Fruit fly (Drosophila melanogaster) whole organism, prepupa: Measurements from ENCODE around the gene CG3552.
A peak's percentile ranks its signal among the peaks of the same experiment; 100 is the strongest.

Experiments used
- Blimp-1 ChIP-seq: fragments of 200-800 bp; sonication (Bioruptor generic); optimal IDR thresholded peaks from 3 replicates; lab custom pipeline; 2017; ENCODE audit warnings: missing biosample characterization, missing genetic modification characterization, mild to moderate bottlenecking, moderate library complexity, missing genetic modification reagents
- CG11294 ChIP-seq: fragments of 200-800 bp; sonication (Bioruptor generic); IDR thresholded peaks from 2 replicates; pipeline ENCODE4 v1.3.6; 2022; ENCODE audit warnings: missing biosample characterization, missing genetic modification characterization
- CG11902 ChIP-seq: fragments of 200-800 bp; sonication (Bioruptor generic); optimal IDR thresholded peaks from 3 replicates; lab custom pipeline; 2016; ENCODE audit warnings: missing biosample characterization, missing genetic modification characterization
- CG15336 ChIP-seq: fragments of 200-800 bp; sonication (Bioruptor generic); IDR thresholded peaks from 2 replicates; pipeline ENCODE4 v1.3.6; 2022; ENCODE audit warnings: missing biosample characterization, missing genetic modification characterization
- CG1621 ChIP-seq: fragments of 200-800 bp; sonication (Bioruptor generic); optimal IDR thresholded peaks from 3 replicates; lab custom pipeline; 2018; ENCODE audit warnings: missing biosample characterization, mild to moderate bottlenecking, missing genetic modification characterization
- CG16779 ChIP-seq: fragments of 200-800 bp; sonication (Bioruptor generic); optimal IDR thresholded peaks from 3 replicates; lab custom pipeline; 2017; ENCODE audit warnings: missing biosample characterization, mild to moderate bottlenecking, missing genetic modification characterization
- CG31627 ChIP-seq: fragments of 200-800 bp; sonication (Bioruptor generic); optimal IDR thresholded peaks from 3 replicates; lab custom pipeline; 2016; ENCODE audit warnings: missing biosample characterization, missing genetic modification characterization
- CG32006 ChIP-seq: fragments of 200-800 bp; sonication (Bioruptor generic); optimal IDR thresholded peaks from 3 replicates; lab custom pipeline; 2017; ENCODE audit warnings: missing biosample characterization, mild to moderate bottlenecking, missing genetic modification characterization
- CG34406 ChIP-seq: fragments of 200-800 bp; sonication (Bioruptor generic); optimal IDR thresholded peaks from 3 replicates; lab custom pipeline; 2016; ENCODE audit warnings: missing biosample characterization, missing genetic modification characterization
- CG3919 ChIP-seq: fragments of 200-800 bp; sonication (Bioruptor generic); optimal IDR thresholded peaks from 3 replicates; lab custom pipeline; 2016; ENCODE audit warnings: missing biosample characterization, missing genetic modification characterization
- CG6163 ChIP-seq: fragments of 200-800 bp; sonication (Bioruptor generic); IDR thresholded peaks from 3 replicates; pipeline ENCODE4 v1.3.6; 2022; ENCODE audit warnings: missing biosample characterization, missing genetic modification characterization
- CG6808 ChIP-seq: fragments of 200-800 bp; sonication (Bioruptor generic); optimal IDR thresholded peaks from 3 replicates; lab custom pipeline; 2017; ENCODE audit warnings: missing biosample characterization, missing genetic modification characterization, mild to moderate bottlenecking, moderate library complexity, missing genetic modification reagents
- CG6854 ChIP-seq: fragments of 200-800 bp; sonication (Bioruptor generic); optimal IDR thresholded peaks from 2 replicates; lab custom pipeline; 2017; ENCODE audit warnings: missing biosample characterization, mild to moderate bottlenecking, missing genetic modification characterization
- CG8119 ChIP-seq: fragments of 200-800 bp; sonication (Bioruptor generic); IDR thresholded peaks from 3 replicates; pipeline ENCODE4 v1.3.6; 2022; ENCODE audit warnings: missing biosample characterization, missing genetic modification characterization
- CG8319 ChIP-seq: fragments of 200-800 bp; sonication (Bioruptor generic); optimal IDR thresholded peaks from 3 replicates; lab custom pipeline; 2016; ENCODE audit warnings: missing biosample characterization, missing genetic modification characterization
- CG9139 ChIP-seq: fragments of 200-800 bp; sonication (Bioruptor generic); optimal IDR thresholded peaks from 3 replicates; lab custom pipeline; 2017; ENCODE audit warnings: missing biosample characterization, mild to moderate bottlenecking, missing genetic modification characterization
- Eip75B ChIP-seq: fragments of 200-800 bp; sonication (Bioruptor generic); optimal IDR thresholded peaks from 3 replicates; lab custom pipeline; 2016; ENCODE audit warnings: missing biosample characterization, missing genetic modification characterization
- Eip78C ChIP-seq: fragments of 200-800 bp; sonication (Bioruptor generic); peaks from one replicate; lab custom pipeline; 2016; ENCODE audit warnings: missing biosample characterization, missing genetic modification characterization
- Ets21C ChIP-seq: fragments of 200-800 bp; sonication (Bioruptor generic); optimal IDR thresholded peaks from 3 replicates; lab custom pipeline; 2016; ENCODE audit warnings: missing biosample characterization, missing genetic modification characterization
- Ets96B ChIP-seq: fragments of 200-800 bp; optimal IDR thresholded peaks from 2 replicates; lab custom pipeline; 2019; ENCODE audit warnings: missing biosample characterization, mild to moderate bottlenecking, missing genetic modification characterization, moderate library complexity
- Gug ChIP-seq: fragments of 200-800 bp; sonication (Bioruptor generic); IDR thresholded peaks from 2 replicates; pipeline ENCODE4 v1.3.6; 2022; ENCODE audit warnings: missing biosample characterization, missing genetic modification characterization
- Hr38 ChIP-seq: sonication (Bioruptor generic); optimal IDR thresholded peaks from 2 replicates; lab custom pipeline; 2016; ENCODE audit warnings: missing biosample characterization, missing genetic modification characterization
- Hr39 ChIP-seq: fragments of 200-800 bp; sonication (Bioruptor generic); optimal IDR thresholded peaks from 2 replicates; lab custom pipeline; 2016; ENCODE audit warnings: missing biosample characterization, missing genetic modification characterization
- Hr4 ChIP-seq: fragments of 200-800 bp; sonication (Bioruptor generic); optimal IDR thresholded peaks from 3 replicates; lab custom pipeline; 2016; ENCODE audit warnings: missing biosample characterization, missing genetic modification characterization
- Lpt ChIP-seq: fragments of 200-800 bp; sonication (Bioruptor generic); optimal IDR thresholded peaks from 3 replicates; lab custom pipeline; 2016; ENCODE audit warnings: missing biosample characterization, missing genetic modification characterization
- Met ChIP-seq: fragments of 200-800 bp; sonication (Bioruptor generic); optimal IDR thresholded peaks from 3 replicates; lab custom pipeline; 2016; ENCODE audit warnings: missing biosample characterization, missing genetic modification characterization
- Smox ChIP-seq: fragments of 200-800 bp; sonication (Bioruptor generic); optimal IDR thresholded peaks from 3 replicates; lab custom pipeline; 2016; ENCODE audit warnings: missing biosample characterization, missing genetic modification characterization
- Sox14 ChIP-seq: fragments of 200-800 bp; sonication (Bioruptor generic); optimal IDR thresholded peaks from 3 replicates; lab custom pipeline; 2016; ENCODE audit warnings: missing biosample characterization, missing genetic modification characterization
- achi ChIP-seq: fragments of 200-800 bp; sonication (Bioruptor generic); optimal IDR thresholded peaks from 3 replicates; lab custom pipeline; 2016; ENCODE audit warnings: missing biosample characterization, missing genetic modification characterization
- acj6 ChIP-seq: fragments of 200-800 bp; sonication (Bioruptor generic); optimal IDR thresholded peaks from 3 replicates; lab custom pipeline; 2016; ENCODE audit warnings: missing biosample characterization, missing genetic modification characterization
- dac ChIP-seq: fragments of 200-800 bp; sonication (Bioruptor generic); optimal IDR thresholded peaks from 2 replicates; lab custom pipeline; 2017; ENCODE audit warnings: missing biosample characterization, mild to moderate bottlenecking, missing genetic modification characterization
- dsx ChIP-seq: fragments of 200-800 bp; optimal IDR thresholded peaks from 3 replicates; lab custom pipeline; 2019; ENCODE audit warnings: missing biosample characterization, mild to moderate bottlenecking, missing genetic modification characterization, moderate library complexity; ENCODE audit not compliant: poor library complexity, severe bottlenecking
- eg ChIP-seq: fragments of 200-800 bp; sonication (Bioruptor generic); IDR thresholded peaks from 3 replicates; pipeline ENCODE4 v1.3.6; 2022; ENCODE audit warnings: missing biosample characterization, missing genetic modification characterization
- esn ChIP-seq: fragments of 200-800 bp; sonication (Bioruptor generic); optimal IDR thresholded peaks from 2 replicates; lab custom pipeline; 2016; ENCODE audit warnings: missing biosample characterization, mild to moderate bottlenecking, missing genetic modification characterization, moderate library complexity
- fkh ChIP-seq: fragments of 200-800 bp; sonication (Bioruptor generic); optimal IDR thresholded peaks from 3 replicates; lab custom pipeline; 2017; ENCODE audit warnings: missing biosample characterization, mild to moderate bottlenecking, missing genetic modification characterization, moderate library complexity
- lz ChIP-seq: fragments of 200-800 bp; sonication (Bioruptor generic); optimal IDR thresholded peaks from 3 replicates; lab custom pipeline; 2016; ENCODE audit warnings: missing biosample characterization, missing genetic modification characterization
- net ChIP-seq: fragments of 200-800 bp; sonication (Bioruptor generic); optimal IDR thresholded peaks from 3 replicates; lab custom pipeline; 2016; ENCODE audit warnings: missing biosample characterization, missing genetic modification characterization
- pdm3 ChIP-seq: fragments of 200-800 bp; sonication (Bioruptor generic); optimal IDR thresholded peaks from 3 replicates; lab custom pipeline; 2016; ENCODE audit warnings: missing biosample characterization, missing genetic modification characterization
- salr ChIP-seq, 2 experiments: fragments of 200-800 bp; sonication (Bioruptor generic); optimal IDR thresholded peaks; 3 replicates each; lab custom pipeline; 2016 to 2018; ENCODE audit warnings: missing biosample characterization in 2 of 2, missing genetic modification characterization in 2 of 2, mild to moderate bottlenecking in 1 of 2
- spab ChIP-seq: fragments of 200-800 bp; sonication (Bioruptor generic); optimal IDR thresholded peaks from 2 replicates; lab custom pipeline; 2017; ENCODE audit warnings: missing biosample characterization, mild to moderate bottlenecking, missing genetic modification characterization, missing genetic modification reagents
- ss ChIP-seq, 2 experiments: fragments of 200-800 bp; sonication (Bioruptor generic); optimal IDR thresholded peaks; 2 replicates in 1 of 2; 3 replicates in 1 of 2; lab custom pipeline; 2017 to 2018; ENCODE audit warnings: mild to moderate bottlenecking in 2 of 2, missing biosample characterization in 2 of 2, missing genetic modification characterization in 2 of 2, moderate library complexity in 1 of 2
- svp ChIP-seq: fragments of 200-800 bp; sonication (Bioruptor generic); peaks from one replicate; lab custom pipeline; 2016; ENCODE audit warnings: missing biosample characterization, missing genetic modification characterization
- vri ChIP-seq: fragments of 200-800 bp; sonication (Bioruptor generic); optimal IDR thresholded peaks from 3 replicates; lab custom pipeline; 2016; ENCODE audit warnings: missing biosample characterization, mild to moderate bottlenecking, missing genetic modification characterization

The CG3552 gene

DNA sequence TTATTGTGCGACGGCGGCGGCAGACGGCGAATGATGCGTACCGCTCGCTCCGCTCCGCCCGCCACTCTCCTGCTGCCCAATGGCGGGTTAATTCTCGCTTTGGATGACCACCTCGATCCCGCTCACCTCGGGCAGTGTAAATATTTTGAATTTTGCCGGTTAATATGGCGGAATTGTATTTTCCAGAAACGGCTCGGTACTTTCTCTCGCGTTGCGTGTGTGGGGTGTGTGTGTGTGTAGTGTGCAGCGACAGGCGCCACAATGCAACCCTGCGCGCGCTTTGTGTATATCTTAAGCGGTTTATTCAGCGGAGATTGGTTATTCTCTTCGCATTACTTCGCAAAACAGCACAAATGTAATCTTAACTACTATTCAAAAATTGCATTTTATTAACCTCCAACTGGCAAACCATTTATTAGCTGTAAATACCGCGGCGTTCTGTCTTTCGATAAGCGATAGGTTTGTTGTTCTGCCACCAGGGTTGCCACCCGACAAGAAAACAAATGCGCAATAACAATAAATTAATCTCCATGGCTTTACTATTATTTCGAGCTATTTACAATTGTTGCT, at the start of gene CG3552, which contains the start of gene phol:
Gene CG3552, plus strand, starts transcription at position 500 of the 570 bp plus-strand sequence.
Gene phol, minus strand, starts transcription at position 463 of the 570 bp plus-strand sequence.
- peak; percentile 2 for TF ChIP-seq Hr39 (GFP tag; lab: Kevin White, UChicago)
- TF ChIP-seq Ets96B (tag; lab: Kevin White, UChicago): no peak
- TF ChIP-seq Blimp-1: peak; percentile 10
- peak; percentile 18 for TF ChIP-seq CG6808 (GFP tag; lab: Kevin White, UChicago)
- TF ChIP-seq Gug (GFP tag; lab: Robert Waterston, UW): no peak
- TF ChIP-seq esn (GFP tag; lab: Kevin White, UChicago): peak; percentile 27
- TF ChIP-seq svp (GFP tag; lab: Kevin White, UChicago): no peak
- TF ChIP-seq fkh (GFP tag; lab: Kevin White, UChicago): peak; percentile 24
- TF ChIP-seq Sox14 (GFP tag; lab: Kevin White, UChicago): peak; percentile 72
- peak in 1 of 2 experiments; percentile 27 for TF ChIP-seq ss (GFP tag; optimal IDR thresholded peaks at IDR 0.05; lab: Kevin White, UChicago)
- TF ChIP-seq Eip78C (GFP tag; lab: Kevin White, UChicago): peak; percentile 71
- TF ChIP-seq Ets21C: peak; percentile 8

DNA sequence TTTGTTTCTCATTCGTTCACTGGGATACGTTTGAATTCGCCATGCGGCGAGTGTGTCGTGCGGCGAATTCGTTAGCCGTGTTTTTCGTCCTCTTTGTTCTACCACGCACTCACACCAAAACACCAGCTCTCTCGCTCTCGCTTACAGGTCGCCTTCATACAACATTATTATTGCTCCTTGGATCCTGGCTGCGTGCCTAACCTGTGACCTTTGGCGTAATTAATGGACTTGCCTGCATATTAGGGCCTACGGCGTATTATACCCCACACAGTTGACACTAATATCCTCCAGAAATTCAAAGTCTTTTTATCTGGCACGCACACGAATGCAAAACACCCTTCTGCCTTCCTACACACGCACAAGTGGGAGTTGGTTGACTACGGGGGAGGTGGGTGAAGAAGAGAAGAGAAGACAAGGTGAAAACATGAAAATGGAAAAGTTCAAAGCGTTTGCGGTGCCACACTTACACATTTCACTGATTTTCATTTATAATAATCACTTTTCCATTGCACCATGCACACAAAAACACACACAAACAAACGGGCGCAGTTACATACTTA, 46.0 kb upstream of the CG3552 start:
- peak; percentile 52 for TF ChIP-seq CG1621 (tag; lab: Kevin White, UChicago)
- TF ChIP-seq fkh (GFP tag; lab: Kevin White, UChicago): no peak
- peak; percentile 23 to 41 for TF ChIP-seq ss (GFP tag; optimal IDR thresholded peaks at IDR 0.05; lab: Kevin White, UChicago)
- TF ChIP-seq Sox14 (GFP tag; lab: Kevin White, UChicago): peak; percentile 80

DNA sequence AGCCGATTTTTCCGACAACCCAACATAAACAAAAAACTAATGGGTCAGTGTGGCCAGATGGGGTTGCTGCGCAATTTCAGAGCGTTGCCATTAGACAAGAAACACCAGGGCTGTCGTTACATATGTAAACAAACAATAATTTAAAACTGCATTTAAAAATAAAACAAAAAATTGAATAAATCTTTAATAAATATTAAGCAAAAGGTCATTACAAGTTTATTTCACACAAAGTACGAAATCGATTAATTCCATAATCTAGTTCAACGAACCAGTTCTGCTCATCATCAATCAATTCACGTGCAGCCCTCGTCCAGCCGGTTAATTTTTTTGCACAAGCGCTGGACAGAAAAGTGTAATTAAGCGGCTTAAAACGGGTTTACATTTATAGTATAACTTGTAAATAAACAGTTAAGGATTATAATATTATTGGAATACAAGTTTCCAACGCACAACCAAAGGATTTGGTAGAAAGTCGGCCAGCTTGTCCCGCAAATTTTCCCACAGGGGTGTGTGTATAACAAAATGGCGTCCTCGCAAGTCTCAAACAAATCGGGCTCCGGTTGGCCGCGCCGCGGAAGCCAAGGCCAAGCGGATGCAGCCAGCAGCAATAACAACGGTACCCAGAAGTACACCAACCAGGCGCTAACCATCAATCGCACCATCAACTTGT, 45.2 kb upstream of the CG3552 start, which contains the start of the genes CG4022 and Cpsf5:
Gene CG4022, minus strand, starts transcription at position 79 of the 670 bp plus-strand sequence.
Gene Cpsf5, plus strand, starts transcription at position 285 of the 670 bp plus-strand sequence.
- TF ChIP-seq CG9139 (GFP tag; lab: Kevin White, UChicago) (no peak), CG6163 (GFP tag; lab: Robert Waterston, UW) (peak; percentile 79), CG15336 (peak; percentile 79), CG6854 (no peak), Eip78C (GFP tag; lab: Kevin White, UChicago) (peak; percentile 91), ss (GFP tag; optimal IDR thresholded peaks at IDR 0.05; lab: Kevin White, UChicago) (peak; percentile 34 to 47), acj6 (GFP tag; lab: Kevin White, UChicago) (peak; percentile 77), CG11294 (0 out of 2 replicates have a peak, but pooled peaks have one; percentile 22), net (GFP tag; lab: Kevin White, UChicago) (peak; percentile 54), lz (GFP tag; lab: Kevin White, UChicago) (peak; percentile 76), svp (GFP tag; lab: Kevin White, UChicago) (no peak), CG8119 (GFP tag; lab: Robert Waterston, UW) (peak; percentile 73), CG34406 (GFP tag; lab: Kevin White, UChicago) (peak; percentile 71), Eip75B (peak; percentile 78), salr (GFP tag; optimal IDR thresholded peaks at IDR 0.05; lab: Kevin White, UChicago) (no peak), vri (peak; percentile 65), CG3919 (peak; percentile 67), Hr38 (GFP tag; lab: Kevin White, UChicago) (no peak), Smox (GFP tag; lab: Kevin White, UChicago) (peak; percentile 71), dac (no peak), dsx (GFP tag; lab: Kevin White, UChicago) (peak; percentile 41), Met (GFP tag; lab: Kevin White, UChicago) (peak; percentile 74), spab (GFP tag; lab: Kevin White, UChicago) (no peak), Hr4 (peak; percentile 83), CG11902 (peak; percentile 4), fkh (GFP tag; lab: Kevin White, UChicago) (peak; percentile 99), Ets96B (tag; lab: Kevin White, UChicago) (peak; percentile 61), Hr39 (GFP tag; lab: Kevin White, UChicago) (peak; percentile 62), Blimp-1 (no peak), Lpt (GFP tag; lab: Kevin White, UChicago) (peak; percentile 49), pdm3 (GFP tag; lab: Kevin White, UChicago) (peak; percentile 84), achi (GFP tag; lab: Kevin White, UChicago) (peak; percentile 77), CG32006 (GFP tag; lab: Kevin White, UChicago) (peak; percentile 82), CG31627 (peak; percentile 67), CG8319 (GFP tag; lab: Kevin White, UChicago) (no peak), eg (GFP tag; lab: Robert Waterston, UW) (peak; percentile 83; the same call in 2 of the 3 replicates), CG6808 (GFP tag; lab: Kevin White, UChicago) (peak; percentile 36), CG16779 (no peak), esn (GFP tag; lab: Kevin White, UChicago) (peak; percentile 82)
